Worm (Caenorhabditis elegans): Measurements from ENCODE around the gene mtl-1.

ce11 chrV:6681501-6681900, 10.2 kb downstream of the mtl-1 start, which contains the start of gene egl-46:
- TF ChIP-seq mls-2 (tag; optimal IDR thresholded peaks at IDR 0.05) (no peak), pha-4 (tag; optimal IDR thresholded peaks at IDR 0.05) (no peak), unc-39 (tag; optimal IDR thresholded peaks at IDR 0.05) (no peak), ceh-83 (GFP tag; optimal IDR thresholded peaks at IDR 0.05) (no peak)
